Worm (Caenorhabditis elegans) whole organism, L3 larva: ENCODE data around the gene F09E5.7.

Source experiments
- ama-1 ChIP-seq: fragments of 150-350 bp; optimal IDR thresholded peaks from 2 replicates; lab custom pipeline; 2018
- ceh-28 ChIP-seq: fragments of 150-350 bp; optimal IDR thresholded peaks from 2 replicates; lab custom pipeline; 2014; ENCODE audit warnings: missing biosample characterization, missing genetic modification reagents, missing genetic modification characterization
- ceh-82 ChIP-seq: fragments of 150-350 bp; optimal IDR thresholded peaks from 2 replicates; lab custom pipeline; 2014; ENCODE audit warnings: missing biosample characterization, missing genetic modification characterization
- egl-5 ChIP-seq: fragments of 150-350 bp; optimal IDR thresholded peaks from 2 replicates; lab custom pipeline; 2017; ENCODE audit warnings: missing biosample characterization, missing genetic modification reagents, missing genetic modification characterization, inconsistent platforms
- lin-39 ChIP-seq: fragments of 150-350 bp; optimal IDR thresholded peaks from 2 replicates; lab custom pipeline; 2018; ENCODE audit warnings: missing biosample characterization, missing genetic modification reagents, missing genetic modification characterization
- nhr-237 ChIP-seq: fragments of 150-350 bp; optimal IDR thresholded peaks from 2 replicates; lab custom pipeline; 2014; ENCODE audit warnings: missing biosample characterization, missing genetic modification characterization
- nhr-28 ChIP-seq: fragments of 150-350 bp; optimal IDR thresholded peaks from 2 replicates; lab custom pipeline; 2014; ENCODE audit warnings: missing biosample characterization, missing genetic modification characterization
- pha-4 ChIP-seq: fragments of 150-350 bp; optimal IDR thresholded peaks from 2 replicates; lab custom pipeline; 2014; ENCODE audit warnings: missing biosample characterization, missing genetic modification reagents, missing genetic modification characterization
- skn-1 ChIP-seq: fragments of 150-350 bp; optimal IDR thresholded peaks from 2 replicates; lab custom pipeline; 2014; ENCODE audit warnings: missing biosample characterization, missing genetic modification characterization
- tbx-2 ChIP-seq: sonication (generic microtip); optimal IDR thresholded peaks from 2 replicates; lab custom pipeline; 2016; ENCODE audit warnings: mild to moderate bottlenecking, missing genetic modification characterization, missing compliant biosample characterization
- ztf-4 ChIP-seq: fragments of 150-350 bp; optimal IDR thresholded peaks from 2 replicates; lab custom pipeline; 2014; ENCODE audit warnings: missing biosample characterization, missing genetic modification characterization

DNA sequence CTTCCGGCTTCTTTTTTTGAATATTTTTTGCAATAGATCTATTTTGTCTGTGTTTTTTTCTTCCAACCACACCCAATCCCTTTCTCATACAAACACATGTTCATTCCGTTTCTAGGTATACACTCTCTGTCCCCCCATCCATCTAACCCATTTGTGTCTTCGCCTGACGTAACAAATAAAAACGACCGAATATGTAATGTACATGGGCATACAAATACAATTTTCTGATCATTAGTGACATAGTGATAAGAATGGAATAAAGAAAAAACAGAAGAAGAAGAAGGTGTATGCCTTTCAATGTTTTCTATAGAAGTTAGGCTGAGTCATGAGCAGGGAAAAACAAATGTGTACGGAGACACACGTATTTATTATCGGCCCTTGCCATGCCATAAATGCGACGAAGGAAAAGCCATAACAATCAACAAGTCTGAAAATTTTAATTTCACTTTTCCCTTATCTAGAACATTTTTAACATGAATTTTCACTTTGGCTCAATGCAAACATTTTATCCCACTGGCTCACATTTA lies 18.1 kb upstream of the F09E5.7 start:
- TF ChIP-seq ama-1 (lab: Kevin White, UChicago) (no peak), ceh-82 (tag; lab: Kevin White, UChicago) (no peak), tbx-2 (tag; lab: Kevin White, UChicago) (no peak), ceh-28 (tag; lab: Kevin White, UChicago) (no peak), lin-39 (tag; lab: Kevin White, UChicago) (no peak), nhr-237 (no peak), ztf-4 (tag; lab: Kevin White, UChicago) (no peak), nhr-28 (tag; lab: Kevin White, UChicago) (no peak), pha-4 (tag; lab: Kevin White, UChicago) (peak; percentile 47), skn-1 (tag; lab: Kevin White, UChicago) (no peak), egl-5 (tag; lab: Kevin White, UChicago) (no peak)
